Fruit fly (Drosophila melanogaster) S2 (cell line): ENCODE data around the gene Atg5.

ENCODE experiments used
- CG8478 ChIP-seq: fragments of >200 bp; optimal IDR thresholded peaks from 2 replicates; lab custom pipeline; 2018
- CTCF ChIP-seq, 2 experiments: fragments of >200 bp; optimal IDR thresholded peaks; 2 replicates each; lab custom pipeline; 2018

dm6 chrX:7302329-7302728, 21.2 kb downstream of the Atg5 start:
- TF ChIP-seq CTCF (optimal IDR thresholded peaks at IDR 0.05; lab: Kevin White, UChicago) (no peak), CG8478 (lab: Kevin White, UChicago) (no peak)
